Fruit fly (Drosophila melanogaster) whole organism, embryonic: ENCODE data around the gene Frmd5.

Experiments
- B-H1 ChIP-seq: fragments of 200-800 bp; sonication (Bioruptor generic); IDR thresholded peaks from 3 replicates; pipeline ENCODE4 v1.3.6; 2022; ENCODE audit warnings: missing biosample characterization, missing genetic modification characterization
- CG10209 ChIP-seq: fragments of 200-800 bp; sonication (Bioruptor generic); optimal IDR thresholded peaks from 3 replicates; lab custom pipeline; 2017; ENCODE audit warnings: missing biosample characterization, mild to moderate bottlenecking, missing genetic modification characterization, missing genetic modification reagents
- CG11560 ChIP-seq: fragments of 200-800 bp; sonication (Bioruptor generic); IDR thresholded peaks from 3 replicates; pipeline ENCODE4 v1.3.6; 2022; ENCODE audit warnings: missing biosample characterization, missing genetic modification characterization
- CG11723 ChIP-seq: fragments of 200-800 bp; sonication (Bioruptor generic); optimal IDR thresholded peaks from 2 replicates; lab custom pipeline; 2017; ENCODE audit warnings: missing biosample characterization, mild to moderate bottlenecking, missing genetic modification characterization
- CG12155 ChIP-seq: fragments of 200-800 bp; sonication (Bioruptor generic); optimal IDR thresholded peaks from 3 replicates; lab custom pipeline; 2016; ENCODE audit warnings: missing biosample characterization, missing genetic modification characterization
- CG12659 ChIP-seq: fragments of 200-800 bp; sonication (Bioruptor generic); optimal IDR thresholded peaks from 3 replicates; lab custom pipeline; 2017; ENCODE audit warnings: mild to moderate bottlenecking, missing biosample characterization, missing genetic modification reagents, missing genetic modification characterization
- CG13123 ChIP-seq: fragments of 200-800 bp; sonication (Bioruptor generic); optimal IDR thresholded peaks from 2 replicates; lab custom pipeline; 2016; ENCODE audit warnings: missing biosample characterization, missing genetic modification characterization
- CG15269 ChIP-seq: fragments of 200-800 bp; sonication (Bioruptor generic); optimal IDR thresholded peaks from 2 replicates; lab custom pipeline; 2018; ENCODE audit warnings: missing biosample characterization, mild to moderate bottlenecking, missing genetic modification characterization, moderate library complexity
- CG16813 ChIP-seq: fragments of 200-800 bp; sonication (Bioruptor generic); IDR thresholded peaks from 3 replicates; pipeline ENCODE4 v1.3.6; 2022; ENCODE audit warnings: missing biosample characterization, missing genetic modification characterization; ENCODE audit not compliant: partially characterized antibody
- CG16863 ChIP-seq: fragments of 200-800 bp; sonication (Bioruptor generic); optimal IDR thresholded peaks from 3 replicates; lab custom pipeline; 2016; ENCODE audit warnings: missing biosample characterization, missing genetic modification characterization
- CG18262 ChIP-seq: fragments of 200-800 bp; optimal IDR thresholded peaks from 3 replicates; lab custom pipeline; 2019; ENCODE audit warnings: missing biosample characterization, mild to moderate bottlenecking, missing genetic modification characterization, moderate library complexity
- CG1832 ChIP-seq: fragments of 200-800 bp; sonication (Bioruptor generic); optimal IDR thresholded peaks from 2 replicates; lab custom pipeline; 2017; ENCODE audit warnings: missing biosample characterization, mild to moderate bottlenecking, missing genetic modification characterization, inconsistent platforms
- CG2129 ChIP-seq: fragments of 200-800 bp; sonication (Bioruptor generic); IDR thresholded peaks from 2 replicates; pipeline ENCODE4 v1.3.6; 2022; ENCODE audit warnings: missing biosample characterization, missing genetic modification characterization; ENCODE audit not compliant: partially characterized antibody
- CG2199 ChIP-seq: fragments of 200-800 bp; sonication (Bioruptor generic); IDR thresholded peaks from 3 replicates; pipeline ENCODE4 v1.3.6; 2022; ENCODE audit warnings: missing biosample characterization, missing genetic modification characterization
- CG30020 ChIP-seq: fragments of 200-800 bp; optimal IDR thresholded peaks from 2 replicates; lab custom pipeline; 2019; ENCODE audit warnings: missing biosample characterization, mild to moderate bottlenecking, missing genetic modification characterization, moderate library complexity
- CG32767 ChIP-seq: fragments of 200-800 bp; sonication (Bioruptor generic); IDR thresholded peaks from 2 replicates; pipeline ENCODE4 v1.3.6; 2022; ENCODE audit warnings: missing biosample characterization, missing genetic modification characterization
- CG3847 ChIP-seq: fragments of 200-800 bp; sonication (Bioruptor generic); IDR thresholded peaks from 2 replicates; pipeline ENCODE4 v1.3.6; 2022; ENCODE audit warnings: missing biosample characterization, missing genetic modification characterization
- CG3995 ChIP-seq: fragments of 200-800 bp; sonication (Bioruptor generic); optimal IDR thresholded peaks from 3 replicates; lab custom pipeline; 2016; ENCODE audit warnings: missing biosample characterization, missing genetic modification characterization
- CG42726 ChIP-seq: fragments of 200-800 bp; sonication (Bioruptor generic); IDR thresholded peaks from 2 replicates; pipeline ENCODE4 v1.3.6; 2022; ENCODE audit warnings: missing biosample characterization, missing genetic modification characterization; ENCODE audit not compliant: partially characterized antibody
- CG4730 ChIP-seq: fragments of 200-800 bp; sonication (Bioruptor generic); IDR thresholded peaks from 2 replicates; pipeline ENCODE4 v1.3.6; 2022; ENCODE audit warnings: missing biosample characterization, missing genetic modification characterization
- CG6683 ChIP-seq: fragments of 200-800 bp; sonication (Bioruptor generic); optimal IDR thresholded peaks from 2 replicates; lab custom pipeline; 2017; ENCODE audit warnings: missing biosample characterization, mild to moderate bottlenecking, missing genetic modification characterization, missing genetic modification reagents
- CG6854 ChIP-seq: fragments of 200-800 bp; sonication (Bioruptor generic); optimal IDR thresholded peaks from 3 replicates; lab custom pipeline; 2017; ENCODE audit warnings: missing biosample characterization, mild to moderate bottlenecking, missing genetic modification characterization
- CG7987 ChIP-seq: fragments of 200-800 bp; sonication (Bioruptor generic); optimal IDR thresholded peaks from 2 replicates; lab custom pipeline; 2018; ENCODE audit warnings: missing biosample characterization, mild to moderate bottlenecking, missing genetic modification characterization, moderate library complexity
- CG8478 ChIP-seq: fragments of >200 bp; optimal IDR thresholded peaks from 2 replicates; lab custom pipeline; 2018
- CG8924 ChIP-seq: fragments of 200-800 bp; optimal IDR thresholded peaks from 3 replicates; lab custom pipeline; 2019; ENCODE audit warnings: missing biosample characterization, mild to moderate bottlenecking, missing genetic modification characterization, moderate library complexity
- Camta ChIP-seq: fragments of 200-800 bp; sonication (Bioruptor generic); optimal IDR thresholded peaks from 2 replicates; lab custom pipeline; 2016; ENCODE audit warnings: missing biosample characterization, missing genetic modification characterization
- E2f2 ChIP-seq: fragments of 200-800 bp; sonication (Bioruptor generic); IDR thresholded peaks from 2 replicates; pipeline ENCODE4 v1.3.6; 2022; ENCODE audit warnings: missing biosample characterization, missing genetic modification characterization
- HmgZ ChIP-seq: fragments of 200-800 bp; sonication (Bioruptor generic); optimal IDR thresholded peaks from 2 replicates; lab custom pipeline; 2018; ENCODE audit warnings: missing biosample characterization, mild to moderate bottlenecking, missing genetic modification characterization
- Lpt ChIP-seq: fragments of >200 bp; optimal IDR thresholded peaks from 2 replicates; lab custom pipeline; 2018; ENCODE audit warnings: missing biosample characterization, missing genetic modification characterization
- Nf-YC ChIP-seq: fragments of 200-800 bp; optimal IDR thresholded peaks from 3 replicates; lab custom pipeline; 2019; ENCODE audit warnings: missing biosample characterization, mild to moderate bottlenecking, missing genetic modification characterization, moderate library complexity
- Optix ChIP-seq: fragments of 200-800 bp; sonication (Bioruptor generic); IDR thresholded peaks from 3 replicates; pipeline ENCODE4 v1.3.6; 2022; ENCODE audit warnings: missing biosample characterization, missing genetic modification characterization
- Sry-δ ChIP-seq: fragments of 200-800 bp; sonication (Bioruptor generic); optimal IDR thresholded peaks from 2 replicates; lab custom pipeline; 2016; ENCODE audit warnings: missing biosample characterization, missing genetic modification characterization
- bbx ChIP-seq: fragments of 200-800 bp; sonication (Bioruptor generic); IDR thresholded peaks from 2 replicates; pipeline ENCODE4 v1.3.6; 2022; ENCODE audit warnings: missing biosample characterization, missing genetic modification characterization; ENCODE audit not compliant: partially characterized antibody
- bowl ChIP-seq: fragments of 200-800 bp; sonication (Bioruptor generic); IDR thresholded peaks from 2 replicates; pipeline ENCODE4 v1.3.6; 2022; ENCODE audit warnings: missing biosample characterization, missing genetic modification characterization
- croc ChIP-seq: fragments of 200-800 bp; sonication (Bioruptor generic); conservative IDR thresholded peaks from 3 replicates; pipeline ENCODE4 v1.3.6; 2022; ENCODE audit warnings: missing biosample characterization, missing genetic modification characterization
- crp ChIP-seq, 2 experiments: fragments of 200-800 bp; sonication (Bioruptor generic); optimal IDR thresholded peaks; 2 replicates in 1 of 2; 3 replicates in 1 of 2; lab custom pipeline; 2017; ENCODE audit warnings: missing biosample characterization in 2 of 2, missing genetic modification characterization in 2 of 2, mild to moderate bottlenecking in 1 of 2, moderate library complexity in 1 of 2
- dysf ChIP-seq: fragments of 200-800 bp; sonication (Bioruptor generic); IDR thresholded peaks from 3 replicates; pipeline ENCODE4 v1.3.6; 2022; ENCODE audit warnings: missing biosample characterization, missing genetic modification characterization
- gcm2 ChIP-seq: fragments of 200-800 bp; sonication (Bioruptor generic); optimal IDR thresholded peaks from 2 replicates; lab custom pipeline; 2016; ENCODE audit warnings: missing biosample characterization, missing genetic modification characterization
- gro ChIP-seq: fragments of 200-800 bp; sonication (Bioruptor generic); optimal IDR thresholded peaks from 2 replicates; lab custom pipeline; 2016; ENCODE audit warnings: missing biosample characterization, missing genetic modification characterization
- her ChIP-seq: fragments of 200-800 bp; sonication (Bioruptor generic); optimal IDR thresholded peaks from 2 replicates; lab custom pipeline; 2016; ENCODE audit warnings: missing biosample characterization, missing genetic modification characterization
- hth ChIP-seq: fragments of >200 bp; optimal IDR thresholded peaks from 2 replicates; lab custom pipeline; 2017; ENCODE audit warnings: inconsistent platforms
- lola ChIP-seq, 3 experiments: fragments of >200 bp in 2 of 3; fragments of 200-800 bp in 1 of 3; sonication (Bioruptor generic) in 1 of 3; optimal IDR thresholded peaks; 2 replicates each; lab custom pipeline; 2017 to 2019; ENCODE audit warnings: missing biosample characterization in 3 of 3, missing genetic modification characterization in 3 of 3, mild to moderate bottlenecking in 1 of 3, moderate library complexity in 1 of 3
- mirr ChIP-seq: fragments of 200-800 bp; sonication (Bioruptor generic); optimal IDR thresholded peaks from 3 replicates; lab custom pipeline; 2018; ENCODE audit warnings: missing biosample characterization, mild to moderate bottlenecking, missing genetic modification characterization
- repo ChIP-seq: fragments of 200-800 bp; sonication (Bioruptor generic); optimal IDR thresholded peaks from 2 replicates; lab custom pipeline; 2016; ENCODE audit warnings: missing biosample characterization, missing genetic modification characterization
- ro ChIP-seq: fragments of 200-800 bp; sonication (Bioruptor generic); IDR thresholded peaks from 2 replicates; pipeline ENCODE4 v1.3.6; 2022; ENCODE audit warnings: missing biosample characterization, missing genetic modification characterization
- seq ChIP-seq: fragments of 200-800 bp; sonication (Bioruptor generic); IDR thresholded peaks from 2 replicates; pipeline ENCODE4 v1.3.6; 2022; ENCODE audit warnings: missing biosample characterization, missing genetic modification characterization
- slou ChIP-seq: fragments of 200-800 bp; sonication (Bioruptor generic); optimal IDR thresholded peaks from 3 replicates; lab custom pipeline; 2016; ENCODE audit warnings: missing biosample characterization, missing genetic modification characterization
- sqz ChIP-seq: fragments of 200-800 bp; sonication (Bioruptor generic); optimal IDR thresholded peaks from 3 replicates; lab custom pipeline; 2018; ENCODE audit warnings: missing biosample characterization, mild to moderate bottlenecking, missing genetic modification characterization
- trh ChIP-seq: fragments of 200-800 bp; sonication (Bioruptor generic); optimal IDR thresholded peaks from 2 replicates; lab custom pipeline; 2016; ENCODE audit warnings: missing biosample characterization, missing genetic modification characterization
- tx ChIP-seq: fragments of 200-800 bp; sonication (Bioruptor generic); optimal IDR thresholded peaks from 2 replicates; lab custom pipeline; 2016; ENCODE audit warnings: missing biosample characterization, missing genetic modification characterization
- unpg ChIP-seq: fragments of 200-800 bp; sonication (Bioruptor generic); optimal IDR thresholded peaks from 3 replicates; lab custom pipeline; 2018; ENCODE audit warnings: missing biosample characterization, mild to moderate bottlenecking, missing genetic modification characterization, moderate library complexity

The Frmd5 gene

DNA sequence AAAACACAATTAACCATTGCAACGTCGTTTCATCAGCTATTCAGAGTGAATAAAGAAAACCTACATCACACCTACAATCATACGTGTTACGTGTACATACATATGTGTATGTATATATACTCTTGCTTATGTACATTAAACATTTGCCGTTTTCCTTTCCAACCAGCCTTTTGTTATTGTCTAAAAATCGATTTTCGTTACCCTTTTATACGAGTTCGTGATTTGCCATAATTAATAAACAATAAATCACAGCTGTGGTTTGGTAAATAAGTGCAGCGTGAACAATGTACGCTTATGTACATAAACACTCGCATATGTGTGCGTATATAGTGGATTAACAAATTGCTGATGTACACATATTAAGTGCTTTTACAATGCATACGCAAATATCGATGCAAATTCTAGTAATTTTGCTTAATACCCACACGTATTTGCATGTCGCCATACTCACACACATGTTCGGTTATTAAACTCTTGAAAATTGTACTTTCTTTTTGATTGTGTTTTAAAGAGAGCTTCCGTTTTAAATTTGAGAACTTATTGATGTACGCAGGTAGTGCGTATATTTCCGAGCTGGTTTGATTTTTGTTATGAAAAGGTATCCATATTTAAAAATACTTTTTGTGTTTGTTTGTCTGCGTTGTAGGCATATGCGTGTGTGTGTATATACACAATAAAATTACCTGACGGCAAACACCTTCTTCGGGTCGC is 52.8 kb downstream of the Frmd5 start (continued):
- TF ChIP-seq gcm2 (GFP tag; lab: Kevin White, UChicago) (no peak), bowl (GFP tag; lab: Robert Waterston, UW) (no peak), CG11560 (tag; lab: Robert Waterston, UW) (no peak), CG10209 (GFP tag; lab: Kevin White, UChicago) (no peak), Sry-δ (GFP tag; lab: Kevin White, UChicago) (no peak), CG1832 (GFP tag; lab: Kevin White, UChicago) (no peak), CG3995 (no peak), Camta (GFP tag; lab: Kevin White, UChicago) (no peak), CG4730 (GFP tag; lab: Robert Waterston, UW) (no peak), dysf (no peak), CG32767 (peak; percentile 19; the same call in 1 of the 2 replicates), Nf-YC (tag; lab: Kevin White, UChicago) (no peak), repo (GFP tag; lab: Kevin White, UChicago) (no peak), CG12155 (no peak), CG12659 (no peak), CG16813 (no peak), CG2129 (GFP tag; lab: Robert Waterston, UW) (no peak), CG42726 (GFP tag; lab: Robert Waterston, UW) (no peak), trh (GFP tag; lab: Kevin White, UChicago) (no peak), CG18262 (no peak), CG6854 (GFP tag; lab: Kevin White, UChicago) (no peak), CG30020 (tag; lab: Kevin White, UChicago) (peak; percentile 59), Lpt (GFP tag; lab: Kevin White, UChicago) (no peak), CG8924 (peak; percentile 12), mirr (GFP tag; lab: Kevin White, UChicago) (peak; percentile 13), her (GFP tag; lab: Kevin White, UChicago) (no peak), ro (GFP tag; lab: Robert Waterston, UW) (no peak), E2f2 (no peak), unpg (GFP tag; lab: Kevin White, UChicago) (no peak), gro (GFP tag; lab: Kevin White, UChicago) (peak; percentile 0), seq (GFP tag; lab: Robert Waterston, UW) (no peak), CG8478 (lab: Kevin White, UChicago) (no peak), B-H1 (GFP tag; lab: Robert Waterston, UW) (no peak), hth (lab: Kevin White, UChicago) (no peak), CG13123 (GFP tag; lab: Kevin White, UChicago) (no peak), CG11723 (GFP tag; lab: Kevin White, UChicago) (no peak), crp (GFP tag; optimal IDR thresholded peaks at IDR 0.05; lab: Kevin White, UChicago) (no peak), lola (GFP tag; optimal IDR thresholded peaks at IDR 0.05; lab: Kevin White, UChicago) (peak in 1 of 3 experiments; percentile 2), Optix (GFP tag; lab: Robert Waterston, UW) (no peak), CG16863 (GFP tag; lab: Kevin White, UChicago) (no peak), CG15269 (tag; lab: Kevin White, UChicago) (no peak), CG6683 (GFP tag; lab: Kevin White, UChicago) (no peak), CG7987 (GFP tag; lab: Kevin White, UChicago) (peak; percentile 61), croc (GFP tag; lab: Robert Waterston, UW) (no peak), CG2199 (GFP tag; lab: Robert Waterston, UW) (no peak), CG3847 (GFP tag; lab: Robert Waterston, UW) (no peak), bbx (GFP tag; lab: Robert Waterston, UW) (no peak), HmgZ (tag; lab: Kevin White, UChicago) (no peak), sqz (GFP tag; lab: Kevin White, UChicago) (no peak), slou (no peak), tx (GFP tag; lab: Kevin White, UChicago) (no peak)
